Worm (Caenorhabditis elegans): Measurements from ENCODE around the gene ugt-13.

ugt-13 gene

DNA sequence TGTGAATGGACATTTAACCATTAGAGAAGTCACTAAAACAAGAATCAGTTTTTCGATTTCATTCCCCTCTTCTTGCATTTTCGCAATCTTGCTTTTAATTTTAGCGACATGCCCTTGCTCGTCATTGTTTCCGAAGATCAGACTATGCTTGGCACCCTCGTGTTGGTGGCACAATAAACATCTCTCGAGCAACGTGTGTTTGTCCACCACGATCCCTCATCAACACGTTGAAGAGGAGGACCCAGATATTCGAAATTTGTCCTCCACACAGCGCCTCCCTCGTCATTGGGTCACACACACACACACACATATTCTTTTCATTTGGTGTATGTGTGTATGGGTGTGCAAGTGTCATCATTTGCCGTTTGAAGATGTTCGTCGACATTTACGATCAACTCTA is 43.3 kb upstream of the ugt-13 start, which contains the start of gene srd-32:
Gene srd-32, plus strand, starts transcription at position 301 of the 400 bp plus-strand sequence.
- no peak for TF ChIP-seq gei-8 (GFP tag; optimal IDR thresholded peaks at IDR 0.05)
- peak; percentile 39 for TF ChIP-seq mxl-3 (GFP tag; optimal IDR thresholded peaks at IDR 0.05)

DNA sequence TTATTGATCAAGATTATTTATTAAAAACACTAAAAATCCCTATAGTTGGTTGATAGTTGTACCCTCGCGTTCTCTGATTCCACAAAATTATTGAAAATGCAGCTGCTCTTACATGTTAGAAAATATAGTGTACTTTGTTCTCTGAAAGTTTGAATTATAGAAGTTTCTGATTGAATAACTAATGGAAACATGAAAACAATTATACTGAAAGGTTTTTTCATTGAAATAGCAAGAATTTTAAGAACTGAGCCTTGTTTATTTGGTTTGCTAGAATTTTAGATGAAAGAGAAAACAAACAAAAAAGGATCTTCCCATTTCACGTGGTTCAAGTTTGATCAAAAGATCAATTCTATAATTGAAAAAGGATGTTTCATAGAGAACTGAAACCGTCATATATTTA is 41.1 kb upstream of the ugt-13 start:
- no peak for TF ChIP-seq lim-7 (GFP tag; IDR thresholded peaks at IDR 0.05)
- no peak for TF ChIP-seq nhr-77 (tag; optimal IDR thresholded peaks at IDR 0.05)
- no peak for TF ChIP-seq fos-1 (tag; optimal IDR thresholded peaks at IDR 0.05)
- TF ChIP-seq vab-7 (GFP tag; IDR thresholded peaks at IDR 0.05): no peak
- TF ChIP-seq nhr-6 (tag; optimal IDR thresholded peaks at IDR 0.05): no peak
- TF ChIP-seq zip-11 (GFP tag; IDR thresholded peaks at IDR 0.05): no peak
- TF ChIP-seq daf-8 (GFP tag; IDR thresholded peaks at IDR 0.05): no peak
- no peak for TF ChIP-seq nhr-11 (tag; optimal IDR thresholded peaks at IDR 0.05)
- TF ChIP-seq zfp-3 (GFP tag; conservative IDR thresholded peaks at IDR 0.05): no peak
- no peak for TF ChIP-seq nhr-28 (tag; optimal IDR thresholded peaks at IDR 0.05)
- no peak for TF ChIP-seq hif-1 (tag; optimal IDR thresholded peaks at IDR 0.05)
- no peak for TF ChIP-seq ces-1 (GFP tag; optimal IDR thresholded peaks at IDR 0.05)
- no peak for TF ChIP-seq F37D6.2 (tag; optimal IDR thresholded peaks at IDR 0.05)
- no peak for TF ChIP-seq madf-5 (GFP tag; IDR thresholded peaks at IDR 0.05)
- TF ChIP-seq nhr-237 (tag; optimal IDR thresholded peaks at IDR 0.05): no peak
- TF ChIP-seq Y105C5A.15 (GFP tag; IDR thresholded peaks at IDR 0.05): no peak
- no peak for TF ChIP-seq fkh-10 (GFP tag; optimal IDR thresholded peaks at IDR 0.05)
- TF ChIP-seq mxl-2 (GFP tag; conservative IDR thresholded peaks at IDR 0.05): no peak
- TF ChIP-seq dmd-6 (GFP tag; IDR thresholded peaks at IDR 0.05): no peak

DNA sequence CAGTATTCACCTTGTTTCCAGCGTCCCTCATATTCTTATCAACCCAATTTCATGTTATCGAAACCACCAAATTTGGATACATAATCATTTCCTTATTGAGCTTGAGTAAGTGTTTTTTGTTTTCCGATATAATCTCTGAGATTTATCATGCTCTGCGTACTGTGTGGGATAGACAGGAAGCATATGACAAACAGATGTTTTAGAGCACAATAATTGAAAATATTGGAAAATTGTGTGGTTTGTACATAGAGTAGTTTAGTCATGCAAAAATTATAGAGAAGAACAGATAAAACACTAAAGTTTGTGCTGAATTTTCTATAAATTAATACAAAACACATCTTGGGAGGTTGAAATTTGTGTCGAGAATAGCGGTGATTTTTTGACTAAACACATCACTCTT is 40.0 kb upstream of the ugt-13 start:
- TF ChIP-seq dve-1 (tag; optimal IDR thresholded peaks at IDR 0.05; ENCODE audit: insufficient read depth) (no peak), madf-5 (GFP tag; IDR thresholded peaks at IDR 0.05) (no peak), unc-130 (GFP tag; optimal IDR thresholded peaks at IDR 0.05) (no peak), vab-7 (GFP tag; IDR thresholded peaks at IDR 0.05) (no peak), lim-7 (GFP tag; IDR thresholded peaks at IDR 0.05) (no peak), tag-97 (GFP tag; IDR thresholded peaks at IDR 0.05) (no peak), fos-1 (tag; optimal IDR thresholded peaks at IDR 0.05) (no peak), cey-2 (tag; optimal IDR thresholded peaks at IDR 0.05; ENCODE audit: borderline replicate concordance, insufficient read depth) (no peak), hlh-11 (tag; optimal IDR thresholded peaks at IDR 0.05) (no peak), nhr-102 (tag; optimal IDR thresholded peaks at IDR 0.05) (no peak), nhr-42 (GFP tag; IDR thresholded peaks at IDR 0.05) (no peak), spr-1 (tag; optimal IDR thresholded peaks at IDR 0.05) (no peak), rbr-2 (tag; optimal IDR thresholded peaks at IDR 0.05) (no peak)

DNA sequence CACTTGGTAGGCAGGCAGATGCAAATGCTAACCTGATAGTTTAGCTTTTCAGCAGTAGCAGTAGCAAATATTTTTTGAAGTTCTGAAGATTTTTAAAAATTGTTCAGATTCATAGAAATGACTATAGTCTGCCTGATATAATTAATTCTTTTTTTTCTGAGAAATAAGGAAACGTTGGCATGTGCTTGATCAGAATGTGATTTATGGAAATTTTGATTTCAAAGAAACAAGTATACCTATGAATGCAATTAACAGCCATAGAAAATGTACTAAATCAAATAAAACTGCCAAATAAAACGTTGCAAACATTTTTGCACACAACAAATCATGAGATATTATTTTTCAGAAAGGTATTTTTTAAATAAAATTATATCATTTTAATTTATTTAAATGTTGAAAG is 38.1 kb upstream of the ugt-13 start:
- no peak for TF ChIP-seq fkh-10 (GFP tag; optimal IDR thresholded peaks at IDR 0.05)
- TF ChIP-seq ceh-28 (tag; optimal IDR thresholded peaks at IDR 0.05): no peak
- TF ChIP-seq F44E2.7 (GFP tag; IDR thresholded peaks at IDR 0.05): no peak
- no peak for TF ChIP-seq dmd-9 (GFP tag; IDR thresholded peaks at IDR 0.05)
- TF ChIP-seq F37D6.2 (tag; optimal IDR thresholded peaks at IDR 0.05): no peak
- TF ChIP-seq aly-2 (tag; optimal IDR thresholded peaks at IDR 0.05): no peak
- no peak for TF ChIP-seq hif-1 (tag; optimal IDR thresholded peaks at IDR 0.05)
- no peak for TF ChIP-seq D1046.2 (GFP tag; IDR thresholded peaks at IDR 0.05)
- no peak for TF ChIP-seq unc-39 (tag; optimal IDR thresholded peaks at IDR 0.05)
- no peak for TF ChIP-seq saeg-2 (GFP tag; IDR thresholded peaks at IDR 0.05)
- TF ChIP-seq daf-12 (tag; optimal IDR thresholded peaks at IDR 0.05): no peak

All from whole organism, L4 larva.